Comparison of ENCODE assay signal across 2 worm cellular contexts in the genomic region with DNA sequence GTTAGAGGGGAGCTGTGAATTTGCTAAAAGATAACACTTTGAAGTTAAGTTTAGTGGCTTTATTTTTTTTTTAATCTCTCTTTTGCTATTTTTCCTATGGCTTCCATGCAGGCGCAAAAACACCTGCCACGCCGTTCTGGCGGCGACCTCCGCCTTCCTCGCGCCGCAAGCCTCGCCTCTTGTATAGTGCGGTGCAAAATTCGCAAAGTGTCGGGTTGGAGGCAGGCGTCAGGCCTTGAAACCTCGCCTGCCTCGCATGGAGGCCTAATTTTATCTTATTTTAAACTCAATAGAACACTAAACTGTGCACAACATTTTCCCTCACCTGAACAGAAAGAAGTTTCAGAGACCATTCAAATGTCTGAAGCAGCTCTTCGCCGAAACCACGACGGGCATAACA.
A peak's percentile ranks its signal among the peaks of the same experiment; 100 is the strongest.
TF ChIP-seq lines count a peak whose summit lies in the region.

No protein-coding gene starts in this region.

TF ChIP-seq in whole organism, L4 larva, 104 proteins besides CTCF, POLR2A, EP300 and RAD21:
- TF ChIP-seq zip-11 (GFP tag; IDR thresholded peaks at IDR 0.05; lab: Robert Waterston, UW) (no peak), set-16 (GFP tag; IDR thresholded peaks at IDR 0.05; lab: Robert Waterston, UW) (peak; percentile 72)

TF ChIP-seq in whole organism, young adult, 124 proteins besides CTCF, POLR2A, EP300 and RAD21:
- TF ChIP-seq aptf-3 (GFP tag; IDR thresholded peaks at IDR 0.05; lab: Robert Waterston, UW) = no peak
- peak; percentile 68 for TF ChIP-seq zfh-2 (GFP tag; conservative IDR thresholded peaks at IDR 0.05; lab: Robert Waterston, UW)
